Worm (Caenorhabditis elegans) whole organism, L2 larva: ENCODE measurements around the gene ador-1.

ENCODE experiments used
- ZK546.5 ChIP-seq: sonication (generic microtip); optimal IDR thresholded peaks from 2 replicates; lab custom pipeline; 2017; ENCODE audit warnings: missing biosample characterization, missing genetic modification characterization
- elt-3 ChIP-seq: sonication (generic microtip); optimal IDR thresholded peaks from 2 replicates; lab custom pipeline; 2017; ENCODE audit warnings: missing biosample characterization, missing genetic modification characterization
- fos-1 ChIP-seq: fragments of 150-350 bp; optimal IDR thresholded peaks from 2 replicates; lab custom pipeline; 2014; ENCODE audit warnings: missing biosample characterization, missing genetic modification characterization
- lin-13 ChIP-seq: fragments of 150-350 bp; optimal IDR thresholded peaks from 2 replicates; lab custom pipeline; 2014; ENCODE audit warnings: missing biosample characterization, missing genetic modification reagents, missing genetic modification characterization
- mdl-1 ChIP-seq, 2 experiments: fragments of 150-350 bp in 1 of 2; sonication (generic microtip) in 1 of 2; optimal IDR thresholded peaks; 2 replicates each; lab custom pipeline; 2017; ENCODE audit warnings: missing biosample characterization in 2 of 2, missing genetic modification characterization in 2 of 2
- nhr-12 ChIP-seq: fragments of 150-350 bp; optimal IDR thresholded peaks from 2 replicates; lab custom pipeline; 2014; ENCODE audit warnings: missing biosample characterization, missing genetic modification characterization
- skn-1 ChIP-seq: sonication (generic microtip); optimal IDR thresholded peaks from 2 replicates; lab custom pipeline; 2017; ENCODE audit warnings: missing biosample characterization, missing genetic modification characterization
- snpc-4 ChIP-seq: fragments of 150-350 bp; optimal IDR thresholded peaks from 2 replicates; lab custom pipeline; 2014; ENCODE audit warnings: missing biosample characterization, missing genetic modification characterization
- unc-62 ChIP-seq: fragments of 150-350 bp; optimal IDR thresholded peaks from 2 replicates; lab custom pipeline; 2014; ENCODE audit warnings: missing biosample characterization, missing genetic modification reagents, missing genetic modification characterization
- zag-1 ChIP-seq: fragments of 150-350 bp; optimal IDR thresholded peaks from 2 replicates; lab custom pipeline; 2014; ENCODE audit warnings: missing biosample characterization, missing genetic modification characterization
- ztf-11 ChIP-seq: sonication (generic microtip); optimal IDR thresholded peaks from 2 replicates; lab custom pipeline; 2017; ENCODE audit warnings: missing biosample characterization, missing genetic modification characterization

ce11 chrII:12471138-12471855, 31.4 kb downstream of the ador-1 start, which contains the start of the genes F15A4.5 and phat-8:
- TF ChIP-seq unc-62 (GFP tag; lab: Kevin White, UChicago) (no peak), mdl-1 (tag; optimal IDR thresholded peaks at IDR 0.05; lab: Kevin White, UChicago) (no peak), nhr-12 (tag; lab: Kevin White, UChicago) (no peak), ZK546.5 (tag; lab: Kevin White, UChicago) (no peak), fos-1 (tag; lab: Kevin White, UChicago) (no peak), snpc-4 (no peak), zag-1 (tag; lab: Kevin White, UChicago) (no peak), skn-1 (tag; lab: Kevin White, UChicago) (no peak), elt-3 (no peak), lin-13 (GFP tag; lab: Kevin White, UChicago) (no peak), ztf-11 (no peak)
